Worm (Caenorhabditis elegans): ENCODE measurements around the gene nhr-149.

DNA sequence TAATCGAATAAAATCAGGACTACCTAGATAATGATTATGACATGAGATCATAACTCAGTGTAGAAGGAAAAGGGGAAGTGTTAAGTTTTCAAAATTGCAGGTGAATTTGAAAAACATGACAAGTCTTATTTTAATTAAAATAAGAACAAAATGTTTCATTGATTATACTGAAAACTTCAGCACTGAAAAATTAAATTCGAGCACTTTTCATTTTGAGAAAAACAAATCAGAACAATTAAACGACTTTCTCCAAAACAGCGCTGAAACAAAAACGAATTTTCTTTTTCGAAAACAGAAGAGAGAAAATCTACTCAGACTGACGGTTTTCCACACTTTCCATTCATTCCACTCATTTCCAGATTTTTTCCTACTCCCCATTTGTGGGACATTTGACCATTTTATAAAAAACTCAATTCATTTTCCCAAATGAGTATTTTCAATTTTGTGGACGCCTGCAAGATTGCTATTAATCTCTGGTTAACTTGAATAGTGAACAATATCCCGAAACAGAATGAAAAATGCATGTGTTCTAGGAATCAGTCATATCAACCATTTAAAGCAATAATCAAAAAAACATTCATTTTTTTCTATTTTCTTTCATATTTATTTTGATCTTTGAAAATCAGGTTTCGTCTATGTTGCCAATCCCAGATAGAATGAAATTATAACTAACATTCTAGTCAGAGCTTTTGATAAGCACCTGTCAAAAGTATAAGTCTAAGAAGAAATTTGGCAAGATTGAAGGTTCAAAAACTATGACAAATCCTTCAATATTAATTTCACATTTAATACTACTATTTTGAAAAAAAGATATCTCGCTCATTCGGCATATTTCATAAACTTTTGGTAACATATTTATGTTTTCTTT is 3.0 kb upstream of the nhr-149 start, which contains the start of the genes srh-231 and srh-275:
- TF ChIP-seq ces-1 (GFP tag; optimal IDR thresholded peaks at IDR 0.05) (no peak), lin-13 (tag; optimal IDR thresholded peaks at IDR 0.05) (no peak), nhr-28 (tag; optimal IDR thresholded peaks at IDR 0.05) (no peak), sem-2 (GFP tag; optimal IDR thresholded peaks at IDR 0.05) (no peak), snpc-4 (tag; optimal IDR thresholded peaks at IDR 0.05) (no peak), mep-1 (tag; optimal IDR thresholded peaks at IDR 0.05) (no peak), elt-3 (tag; optimal IDR thresholded peaks at IDR 0.05) (no peak), nhr-76 (tag; optimal IDR thresholded peaks at IDR 0.05) (no peak), lsy-2 (tag; optimal IDR thresholded peaks at IDR 0.05) (no peak), unc-62 (GFP tag; optimal IDR thresholded peaks at IDR 0.05) (no peak)
